Fruit fly (Drosophila melanogaster): ENCODE data around the gene nej.

nej gene

DNA sequence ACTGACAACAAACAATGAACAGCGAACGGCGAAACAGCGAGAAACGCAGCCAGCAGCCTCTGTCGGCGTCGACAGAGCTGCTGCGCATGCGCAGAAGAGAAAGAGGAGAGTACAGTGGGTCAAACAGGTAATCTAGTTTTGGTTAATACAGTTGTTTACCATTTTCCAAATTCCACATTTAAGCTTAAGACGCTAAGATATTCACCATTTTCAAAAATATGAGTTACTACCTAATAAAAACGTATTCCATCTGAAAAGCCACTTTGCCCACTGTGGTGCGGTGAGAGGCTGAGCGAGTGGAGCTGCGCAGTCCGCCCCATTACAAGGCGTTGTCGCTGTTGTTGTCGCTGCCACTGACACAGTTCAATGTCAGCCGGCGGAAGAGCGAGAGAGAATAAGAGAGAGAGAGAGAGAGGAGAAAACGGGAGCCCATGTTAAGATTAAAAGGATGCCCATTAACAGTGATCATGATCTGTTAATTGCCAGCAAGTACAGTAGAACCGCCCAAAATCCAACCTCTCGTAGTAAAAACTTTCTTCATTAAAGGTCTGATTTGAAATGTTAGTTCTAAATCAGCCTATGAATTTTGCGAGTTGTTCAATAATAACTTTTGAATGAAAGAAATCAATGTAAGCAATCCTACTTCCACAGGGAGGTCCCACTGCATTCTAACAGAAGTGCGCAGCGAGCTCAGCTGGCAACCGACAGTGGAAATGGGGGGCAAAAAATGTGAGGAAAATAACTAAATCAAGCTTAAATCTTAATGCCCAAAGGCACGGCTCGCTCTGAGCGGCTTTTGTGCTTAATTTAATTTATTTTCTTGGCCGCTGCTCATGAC is 35.9 kb downstream of the nej start (continued):
- TF ChIP-seq CG8290 (GFP tag; optimal IDR thresholded peaks at IDR 0.05), result peak; percentile 86
- peak; percentile 71 to 96 for TF ChIP-seq CG8290 (tag; optimal IDR thresholded peaks at IDR 0.05)
- peak; percentile 95 for TF ChIP-seq CG17359 (tag; optimal IDR thresholded peaks at IDR 0.05)
- peak; percentile 95 for TF ChIP-seq CG16863 (GFP tag; optimal IDR thresholded peaks at IDR 0.05)
- TF ChIP-seq ERR (GFP tag; optimal IDR thresholded peaks at IDR 0.05), result peak; percentile 79
- peak; percentile 92 for TF ChIP-seq CG3407 (GFP tag; optimal IDR thresholded peaks at IDR 0.05)
- peak; percentile 37 to 57 for TF ChIP-seq Trl (optimal IDR thresholded peaks at IDR 0.05)
- peak; percentile 93 for TF ChIP-seq Trl (GFP tag; optimal IDR thresholded peaks at IDR 0.05)
- peak; percentile 85 for TF ChIP-seq Bdp1 (GFP tag; optimal IDR thresholded peaks at IDR 0.05)
- peak; percentile 90 for TF ChIP-seq Rfx (GFP tag; IDR thresholded peaks at IDR 0.05)
- TF ChIP-seq caup (GFP tag; optimal IDR thresholded peaks at IDR 0.05; ENCODE audit: severe bottlenecking), result peak; percentile 85
- peak; percentile 93 for TF ChIP-seq CG9727 (GFP tag; optimal IDR thresholded peaks at IDR 0.05)
- peak; percentile 76 for TF ChIP-seq toy (GFP tag; IDR thresholded peaks at IDR 0.05)
- peak; percentile 90 for TF ChIP-seq CG12071 (GFP tag; optimal IDR thresholded peaks at IDR 0.05)
- peak; percentile 81 for TF ChIP-seq Dip3 (GFP tag; optimal IDR thresholded peaks at IDR 0.05)
- TF ChIP-seq sisA (GFP tag; IDR thresholded peaks at IDR 0.05), result peak; percentile 94
- TF ChIP-seq CG1024 (GFP tag; IDR thresholded peaks at IDR 0.05), result peak; percentile 89
- TF ChIP-seq Poxn (GFP tag; IDR thresholded peaks at IDR 0.05), result peak; percentile 52; the same call in 1 of the 2 replicates
- peak; percentile 99 for TF ChIP-seq Med (GFP tag)
- TF ChIP-seq CG7745 (tag; optimal IDR thresholded peaks at IDR 0.05), result peak; percentile 19
- TF ChIP-seq dmrt11E (tag; optimal IDR thresholded peaks at IDR 0.05), result peak; percentile 97
- TF ChIP-seq C15 (GFP tag; IDR thresholded peaks at IDR 0.05), result peak; percentile 79; the same call in 2 of the 3 replicates
- peak; percentile 96 for TF ChIP-seq Ptx1 (GFP tag; IDR thresholded peaks at IDR 0.05)
- peak; percentile 49 for TF ChIP-seq Hmx (GFP tag; optimal IDR thresholded peaks at IDR 0.05)
- peak; percentile 95 for TF ChIP-seq CG10366 (GFP tag; IDR thresholded peaks at IDR 0.05)
- no peak for TF ChIP-seq pita (GFP tag; optimal IDR thresholded peaks at IDR 0.05)
- TF ChIP-seq Opbp (GFP tag; IDR thresholded peaks at IDR 0.05; ENCODE audit: partially characterized antibody), result no peak
- peak; percentile 87 for TF ChIP-seq wdn (GFP tag; IDR thresholded peaks at IDR 0.05)
- TF ChIP-seq sr (GFP tag; IDR thresholded peaks at IDR 0.05), result peak; percentile 92
- no peak for TF ChIP-seq h (optimal IDR thresholded peaks at IDR 0.05)
- peak; percentile 95 for TF ChIP-seq Atf-2 (GFP tag; optimal IDR thresholded peaks at IDR 0.05)
- TF ChIP-seq CG43689 (GFP tag; IDR thresholded peaks at IDR 0.05), result peak; percentile 90
- peak; percentile 94 for TF ChIP-seq esg (GFP tag; conservative IDR thresholded peaks at IDR 0.05)
- peak; percentile 77 for TF ChIP-seq CG18011 (GFP tag; optimal IDR thresholded peaks at IDR 0.05)
- peak; percentile 46; the same call in 1 of the 3 replicates for TF ChIP-seq knrl (GFP tag; IDR thresholded peaks at IDR 0.05; ENCODE audit: partially characterized antibody)
- peak; percentile 72 for TF ChIP-seq CG10321 (GFP tag; IDR thresholded peaks at IDR 0.05)
- peak; percentile 90 for TF ChIP-seq Atf6 (GFP tag; IDR thresholded peaks at IDR 0.05)
- peak; percentile 89 for TF ChIP-seq CG12155 (GFP tag; optimal IDR thresholded peaks at IDR 0.05)
- TF ChIP-seq CG12659 (GFP tag; optimal IDR thresholded peaks at IDR 0.05), result peak; percentile 94
- TF ChIP-seq Six4 (GFP tag; optimal IDR thresholded peaks at IDR 0.05), result peak; percentile 91
- TF ChIP-seq trem (tag; optimal IDR thresholded peaks at IDR 0.05), result peak; percentile 91
- peak; percentile 89 for TF ChIP-seq Bteb2 (GFP tag; optimal IDR thresholded peaks at IDR 0.05)
- peak; percentile 78 for TF ChIP-seq da (GFP tag; optimal IDR thresholded peaks at IDR 0.05)
- TF ChIP-seq CG6854 (GFP tag; optimal IDR thresholded peaks at IDR 0.05), result peak; percentile 72
- TF ChIP-seq dmrt99B (tag; optimal IDR thresholded peaks at IDR 0.05), result peak; percentile 95
- TF ChIP-seq Ssrp (tag; optimal IDR thresholded peaks at IDR 0.05), result peak; percentile 93
- peak; percentile 93 for TF ChIP-seq en (GFP tag; optimal IDR thresholded peaks at IDR 0.05)
- TF ChIP-seq luna (GFP tag; optimal IDR thresholded peaks at IDR 0.05), result peak; percentile 66
- TF ChIP-seq CG2889 (GFP tag; IDR thresholded peaks at IDR 0.05), result peak; percentile 89
- peak; percentile 50 for TF ChIP-seq Neu2 (GFP tag; optimal IDR thresholded peaks at IDR 0.05; ENCODE audit: borderline replicate concordance)

Measured in whole organism, embryonic.